Worm (Caenorhabditis elegans): ENCODE measurements around the gene nhr-9.

DNA sequence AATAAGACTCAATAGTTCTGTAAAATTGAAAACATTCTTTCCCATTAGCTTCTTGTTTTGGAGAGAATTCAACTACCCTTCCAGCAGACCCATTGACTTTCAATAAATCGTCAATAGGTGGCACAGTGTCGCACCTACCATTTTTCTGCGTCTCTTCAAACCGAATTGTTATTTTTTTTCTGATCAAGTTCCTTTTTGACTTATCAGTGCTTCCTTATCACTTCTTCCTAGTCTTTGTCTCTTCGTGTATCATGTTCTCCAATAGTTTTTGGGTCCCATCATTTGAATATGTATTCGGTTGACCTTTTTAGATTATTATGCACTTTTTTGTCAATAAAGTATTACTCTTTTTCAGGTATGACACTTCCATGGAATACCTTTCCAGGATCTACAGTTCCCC is 12.7 kb downstream of the nhr-9 start, which contains the start of gene odd-1:
- TF ChIP-seq cnd-1 (tag; optimal IDR thresholded peaks at IDR 0.05), result no peak
- TF ChIP-seq ztf-11 (tag; optimal IDR thresholded peaks at IDR 0.05), result no peak
- no peak for TF ChIP-seq snpc-4 (tag; optimal IDR thresholded peaks at IDR 0.05)
- no peak for TF ChIP-seq elt-1 (tag; optimal IDR thresholded peaks at IDR 0.05; ENCODE audit: borderline replicate concordance, insufficient read depth)
- no peak for TF ChIP-seq unc-39 (tag; optimal IDR thresholded peaks at IDR 0.05)
- TF ChIP-seq zip-8 (tag; optimal IDR thresholded peaks at IDR 0.05), result no peak
- TF ChIP-seq M03D4.4 (tag; optimal IDR thresholded peaks at IDR 0.05), result no peak
- TF ChIP-seq ceh-39 (tag; optimal IDR thresholded peaks at IDR 0.05), result no peak
- TF ChIP-seq elt-3 (tag; optimal IDR thresholded peaks at IDR 0.05), result no peak
- TF ChIP-seq flh-1 (GFP tag; optimal IDR thresholded peaks at IDR 0.05), result no peak
- TF ChIP-seq nhr-76 (tag; optimal IDR thresholded peaks at IDR 0.05), result no peak
- no peak for TF ChIP-seq lin-13 (tag; optimal IDR thresholded peaks at IDR 0.05)
- TF ChIP-seq lin-32 (GFP tag; optimal IDR thresholded peaks at IDR 0.05), result no peak
- no peak for TF ChIP-seq mab-5 (tag; optimal IDR thresholded peaks at IDR 0.05)
